Worm (Caenorhabditis elegans) whole organism, late embryonic: Measurements from ENCODE around the gene F30H5.3.

ENCODE experiments used
- F13H6.1 ChIP-seq: sonication (generic microtip); optimal IDR thresholded peaks from 2 replicates; lab custom pipeline; 2016; ENCODE audit warnings: missing genetic modification characterization, missing compliant biosample characterization
- Y22D7AL.16 ChIP-seq: sonication (generic microtip); optimal IDR thresholded peaks from 2 replicates; lab custom pipeline; 2016; ENCODE audit warnings: missing genetic modification characterization, missing compliant biosample characterization
- ceh-14 ChIP-seq: sonication (generic microtip); optimal IDR thresholded peaks from 2 replicates; lab custom pipeline; 2016; ENCODE audit warnings: missing genotype, missing genetic modification characterization, missing compliant biosample characterization
- ceh-18 ChIP-seq: sonication (generic microtip); optimal IDR thresholded peaks from 2 replicates; lab custom pipeline; 2016; ENCODE audit warnings: missing genetic modification characterization, missing compliant biosample characterization
- ceh-19 ChIP-seq: fragments of 200-800 bp; sonication (Bioruptor generic); optimal IDR thresholded peaks from 2 replicates; lab custom pipeline; 2018; ENCODE audit warnings: mild to moderate bottlenecking, missing genetic modification characterization, missing compliant biosample characterization
- ceh-22 ChIP-seq: sonication (generic microtip); optimal IDR thresholded peaks from 2 replicates; lab custom pipeline; 2017; ENCODE audit warnings: missing biosample characterization, missing genetic modification characterization
- ceh-45 ChIP-seq: fragments of 200-800 bp; sonication (Bioruptor generic); IDR thresholded peaks from 2 replicates; pipeline ENCODE4 v1.3.6; 2022; ENCODE audit warnings: missing genetic modification reagents, missing genetic modification characterization, missing compliant biosample characterization
- ceh-48 ChIP-seq: sonication (generic microtip); optimal IDR thresholded peaks from 2 replicates; lab custom pipeline; 2016; ENCODE audit warnings: missing genetic modification characterization, inconsistent platforms, missing compliant biosample characterization
- elt-4 ChIP-seq: sonication (generic microtip); optimal IDR thresholded peaks from 2 replicates; lab custom pipeline; 2016; ENCODE audit warnings: missing genetic modification characterization, missing compliant biosample characterization
- ets-4 ChIP-seq: sonication (generic microtip); optimal IDR thresholded peaks from 2 replicates; lab custom pipeline; 2016; ENCODE audit warnings: missing genetic modification characterization, missing compliant biosample characterization
- fkh-10 ChIP-seq: fragments of 150-350 bp; optimal IDR thresholded peaks from 2 replicates; lab custom pipeline; 2014; ENCODE audit warnings: missing biosample characterization, missing genetic modification reagents, missing genetic modification characterization
- hlh-13 ChIP-seq: fragments of 200-800 bp; sonication (Bioruptor generic); optimal IDR thresholded peaks from 2 replicates; lab custom pipeline; 2018; ENCODE audit warnings: mild to moderate bottlenecking, missing genetic modification characterization, missing compliant biosample characterization
- hlh-8 ChIP-seq: sonication (generic microtip); optimal IDR thresholded peaks from 2 replicates; lab custom pipeline; 2016; ENCODE audit warnings: missing genotype, missing genetic modification characterization, missing compliant biosample characterization
- lim-6 ChIP-seq: sonication (generic microtip); optimal IDR thresholded peaks from 2 replicates; lab custom pipeline; 2016; ENCODE audit warnings: missing genetic modification characterization, missing compliant biosample characterization
- lin-11 ChIP-seq: fragments of 200-800 bp; sonication (Bioruptor generic); optimal IDR thresholded peaks from 2 replicates; lab custom pipeline; 2018; ENCODE audit warnings: mild to moderate bottlenecking, missing genetic modification characterization, missing compliant biosample characterization
- nfya-1 ChIP-seq: sonication (generic microtip); optimal IDR thresholded peaks from 2 replicates; lab custom pipeline; 2017; ENCODE audit warnings: missing genetic modification characterization, mild to moderate bottlenecking, missing compliant biosample characterization, antibody characterized with exemption, moderate library complexity
- nhr-11 ChIP-seq: fragments of 150-350 bp; optimal IDR thresholded peaks from 2 replicates; lab custom pipeline; 2014; ENCODE audit warnings: missing biosample characterization, missing genetic modification characterization
- nhr-232 ChIP-seq: sonication (generic microtip); optimal IDR thresholded peaks from 2 replicates; lab custom pipeline; 2016; ENCODE audit warnings: missing genetic modification characterization, missing compliant biosample characterization
- pax-1 ChIP-seq: fragments of 150-350 bp; optimal IDR thresholded peaks from 2 replicates; lab custom pipeline; 2014; ENCODE audit warnings: missing biosample characterization, missing genetic modification characterization
- pha-2 ChIP-seq: sonication (generic microtip); optimal IDR thresholded peaks from 2 replicates; lab custom pipeline; 2017; ENCODE audit warnings: mild to moderate bottlenecking, missing genetic modification characterization, missing compliant biosample characterization
- pha-4 ChIP-seq: fragments of 150-350 bp; optimal IDR thresholded peaks from 2 replicates; lab custom pipeline; 2018; ENCODE audit warnings: missing biosample characterization, missing genetic modification reagents, missing genetic modification characterization
- pqm-1 ChIP-seq: sonication (generic microtip); optimal IDR thresholded peaks from 2 replicates; lab custom pipeline; 2016; ENCODE audit warnings: missing genetic modification characterization, missing compliant biosample characterization
- ref-2 ChIP-seq: sonication (generic microtip); optimal IDR thresholded peaks from 2 replicates; lab custom pipeline; 2016; ENCODE audit warnings: missing genetic modification characterization, missing compliant biosample characterization
- sdc-2 ChIP-seq: sonication (generic microtip); optimal IDR thresholded peaks from 2 replicates; lab custom pipeline; 2016; ENCODE audit warnings: missing genotype, missing genetic modification characterization, missing compliant biosample characterization
- ttx-3 ChIP-seq: sonication (generic microtip); optimal IDR thresholded peaks from 2 replicates; lab custom pipeline; 2016; ENCODE audit warnings: missing genetic modification reagents, missing genetic modification characterization, missing compliant biosample characterization
- unc-3 ChIP-seq, 2 experiments: fragments of 200-800 bp in 1 of 2; sonication (Bioruptor generic) in 1 of 2; sonication (generic microtip) in 1 of 2; conservative IDR thresholded peaks in 1 of 2; optimal IDR thresholded peaks in 1 of 2; 2 replicates each; pipeline versions ENCODE4 v1.3.6 to Lab custom; 2016 to 2022; ENCODE audit warnings: missing compliant biosample characterization in 2 of 2, missing genetic modification characterization in 2 of 2, missing genetic modification reagents in 1 of 2
- unc-42 ChIP-seq: sonication (generic microtip); optimal IDR thresholded peaks from 2 replicates; lab custom pipeline; 2016; ENCODE audit warnings: missing genotype, missing genetic modification characterization, missing compliant biosample characterization
- unc-55 ChIP-seq: sonication (generic microtip); optimal IDR thresholded peaks from 2 replicates; lab custom pipeline; 2017; ENCODE audit warnings: missing biosample characterization, missing genetic modification reagents, missing genetic modification characterization
- zip-5 ChIP-seq: sonication (generic microtip); optimal IDR thresholded peaks from 2 replicates; lab custom pipeline; 2016; ENCODE audit warnings: missing genetic modification characterization, missing compliant biosample characterization
- ztf-16 ChIP-seq: sonication (generic microtip); optimal IDR thresholded peaks from 2 replicates; lab custom pipeline; 2017; ENCODE audit warnings: missing genetic modification characterization, missing compliant biosample characterization

Gene F30H5.3

DNA sequence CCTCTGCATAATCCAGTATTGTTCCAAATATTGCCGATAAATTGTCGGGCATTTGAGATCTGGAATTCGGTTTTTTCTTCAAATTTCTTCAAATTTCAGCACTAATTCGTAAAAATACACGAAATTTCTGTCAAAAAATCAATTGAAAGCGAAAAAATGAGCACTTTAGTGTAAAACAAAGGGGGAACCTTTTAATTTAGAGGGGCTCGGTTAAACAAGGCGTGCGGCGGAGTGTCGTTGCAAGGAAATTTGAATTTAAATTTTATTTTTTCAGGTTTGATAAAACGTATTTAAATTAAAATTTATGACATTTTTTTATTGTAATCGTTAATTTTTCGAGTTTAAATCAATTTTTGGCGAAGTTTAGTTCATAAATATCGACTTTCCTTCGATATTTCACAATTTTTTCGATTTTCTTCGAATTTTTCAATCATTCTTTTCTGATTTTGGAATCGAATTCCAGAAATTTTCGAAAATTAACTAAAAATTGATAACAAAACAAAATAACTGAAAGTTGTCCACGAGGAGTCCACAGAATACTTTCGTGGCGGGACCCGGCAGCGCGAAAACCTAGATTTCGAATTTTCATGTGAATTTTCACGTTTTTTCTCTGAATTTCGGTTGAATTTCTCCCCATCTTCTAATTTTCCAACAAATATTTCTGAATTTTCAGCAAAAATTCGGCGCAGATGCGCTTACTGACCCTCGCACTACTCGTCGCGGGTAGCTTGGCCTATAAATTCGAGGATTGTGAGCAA lies 40.2 kb downstream of the F30H5.3 start, which contains the start of the genes magu-1 and nemp-1:
Gene magu-1, minus strand, starts transcription at position 59 of the 758 bp plus-strand sequence.
Gene nemp-1, plus strand, starts transcription at position 674 of the 758 bp plus-strand sequence.
- TF ChIP-seq unc-42 (peak; percentile 9), ceh-14 (no peak), lim-6 (tag; lab: Kevin White, UChicago) (no peak), nhr-232 (no peak), F13H6.1 (tag; lab: Kevin White, UChicago) (no peak), ceh-18 (tag; lab: Kevin White, UChicago) (no peak), pha-2 (tag; lab: Kevin White, UChicago) (no peak), ztf-16 (tag; lab: Kevin White, UChicago) (no peak)

DNA sequence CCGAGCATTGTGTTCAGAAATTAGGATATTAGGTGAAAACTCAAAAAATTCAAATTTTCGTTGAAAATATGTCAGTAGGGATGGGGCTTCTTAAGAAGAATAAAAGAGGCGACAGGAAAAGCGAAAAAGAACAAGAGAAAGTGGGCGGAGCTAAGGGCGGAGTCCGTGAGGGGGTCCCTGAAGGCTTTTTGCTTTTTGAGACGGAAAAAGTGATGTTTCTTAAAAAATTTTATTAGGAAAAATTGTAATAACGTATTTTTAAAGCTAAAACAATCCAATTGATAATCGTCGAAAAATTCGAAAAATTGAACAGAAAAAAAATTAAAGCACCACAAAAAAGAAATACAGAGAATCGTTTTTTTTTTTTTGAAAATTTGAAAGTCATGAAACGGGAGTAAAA lies 48.3 kb downstream of the F30H5.3 start, which contains the start of gene Y55B1BR.6:
Gene Y55B1BR.6, minus strand, starts transcription at position 101 of the 400 bp plus-strand sequence.
- TF ChIP-seq nhr-232: no peak
- no peak for TF ChIP-seq fkh-10
- no peak for TF ChIP-seq elt-4 (tag; lab: Kevin White, UChicago)
- no peak for TF ChIP-seq nhr-11
- no peak for TF ChIP-seq ceh-22 (tag; lab: Kevin White, UChicago)
- TF ChIP-seq sdc-2 (tag; lab: Kevin White, UChicago): no peak
- TF ChIP-seq zip-5 (tag; lab: Kevin White, UChicago): no peak
- TF ChIP-seq ceh-48 (tag; lab: Kevin White, UChicago): no peak
- no peak for TF ChIP-seq unc-3 (GFP tag; conservative IDR thresholded peaks at IDR 0.05; lab: Robert Waterston, UW)
- no peak for TF ChIP-seq unc-3 (tag; optimal IDR thresholded peaks at IDR 0.05; lab: Kevin White, UChicago)
- no peak for TF ChIP-seq hlh-8 (tag; lab: Kevin White, UChicago)
- TF ChIP-seq Y22D7AL.16 (tag; lab: Kevin White, UChicago): no peak
- TF ChIP-seq unc-55 (GFP tag; lab: Kevin White, UChicago): no peak
- TF ChIP-seq ref-2 (tag; lab: Kevin White, UChicago): no peak

DNA sequence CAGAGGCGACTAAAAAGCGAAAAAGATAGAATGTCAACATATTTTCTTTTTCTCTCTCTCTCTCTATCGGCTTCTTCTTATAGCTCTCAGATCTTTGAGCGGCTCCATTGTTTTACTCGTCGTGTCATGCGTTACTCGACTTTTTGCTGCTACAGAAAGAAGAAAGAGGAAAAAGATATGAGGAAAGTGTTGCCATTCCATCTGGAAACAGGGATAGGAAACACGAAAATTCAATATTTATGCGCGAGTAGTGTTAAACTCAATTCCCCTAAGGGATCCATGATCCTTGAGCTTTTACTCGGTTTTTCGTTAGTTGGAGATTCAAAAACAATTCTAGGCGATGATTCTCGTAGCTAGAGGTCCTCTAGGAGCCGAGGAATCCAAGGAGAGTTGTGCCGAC lies 56.2 kb downstream of the F30H5.3 start:
- no peak for TF ChIP-seq ceh-22 (tag; lab: Kevin White, UChicago)
- no peak for TF ChIP-seq sdc-2 (tag; lab: Kevin White, UChicago)
- TF ChIP-seq pqm-1: no peak
- TF ChIP-seq ceh-18 (tag; lab: Kevin White, UChicago): no peak
- no peak for TF ChIP-seq hlh-13
- no peak for TF ChIP-seq ttx-3 (tag; lab: Kevin White, UChicago)
- TF ChIP-seq ceh-45: no peak
- TF ChIP-seq nfya-1: no peak
- no peak for TF ChIP-seq pax-1
- no peak for TF ChIP-seq ceh-19 (GFP tag; lab: Kevin White, UChicago)
- TF ChIP-seq lin-11 (tag; lab: Kevin White, UChicago): no peak
- no peak for TF ChIP-seq ref-2 (tag; lab: Kevin White, UChicago)
- TF ChIP-seq pha-4: no peak
- TF ChIP-seq ets-4: no peak
